Fruit fly (Drosophila melanogaster) whole organism, embryonic: Measurements from ENCODE around the gene asf1.

Experiments used
- C15 ChIP-seq: fragments of 200-800 bp; sonication (Bioruptor generic); IDR thresholded peaks from 3 replicates; pipeline ENCODE4 v1.3.6; 2022; ENCODE audit warnings: missing biosample characterization, missing genetic modification characterization
- CG13894 ChIP-seq: fragments of 200-800 bp; sonication (Bioruptor generic); optimal IDR thresholded peaks from 3 replicates; lab custom pipeline; 2018; ENCODE audit warnings: missing biosample characterization, mild to moderate bottlenecking, missing genetic modification characterization, moderate library complexity
- CG14667 ChIP-seq: fragments of 200-800 bp; sonication (Bioruptor generic); IDR thresholded peaks from 2 replicates; pipeline ENCODE4 v1.3.6; 2022; ENCODE audit warnings: missing biosample characterization, missing genetic modification characterization
- CG15601 ChIP-seq: fragments of 200-800 bp; sonication (Bioruptor generic); optimal IDR thresholded peaks from 3 replicates; lab custom pipeline; 2019; ENCODE audit warnings: missing biosample characterization, mild to moderate bottlenecking, missing genetic modification characterization, moderate library complexity
- CG1602 ChIP-seq: fragments of 200-800 bp; sonication (Bioruptor generic); optimal IDR thresholded peaks from 3 replicates; lab custom pipeline; 2016; ENCODE audit warnings: missing biosample characterization, missing genetic modification characterization
- CG1832 ChIP-seq: fragments of 200-800 bp; sonication (Bioruptor generic); optimal IDR thresholded peaks from 2 replicates; lab custom pipeline; 2017; ENCODE audit warnings: missing biosample characterization, mild to moderate bottlenecking, missing genetic modification characterization, inconsistent platforms
- CG2120 ChIP-seq: fragments of 200-800 bp; sonication (Bioruptor generic); optimal IDR thresholded peaks from 3 replicates; lab custom pipeline; 2016; ENCODE audit warnings: missing biosample characterization, missing genetic modification characterization
- CG31441 ChIP-seq: fragments of 200-800 bp; sonication (Bioruptor generic); IDR thresholded peaks from 2 replicates; pipeline ENCODE4 v1.3.6; 2022; ENCODE audit warnings: missing biosample characterization, missing genetic modification characterization
- CG43689 ChIP-seq: fragments of 200-800 bp; sonication (Bioruptor generic); IDR thresholded peaks from 2 replicates; pipeline ENCODE4 v1.3.6; 2022; ENCODE audit warnings: missing biosample characterization, missing genetic modification characterization
- CG5245 ChIP-seq: fragments of 200-800 bp; sonication (Bioruptor generic); optimal IDR thresholded peaks from 3 replicates; lab custom pipeline; 2016; ENCODE audit warnings: missing biosample characterization, missing genetic modification characterization
- CG7271 ChIP-seq: fragments of 200-800 bp; sonication (Bioruptor generic); optimal IDR thresholded peaks from 2 replicates; lab custom pipeline; 2018; ENCODE audit warnings: missing biosample characterization, mild to moderate bottlenecking, missing genetic modification characterization, moderate library complexity
- CG7372 ChIP-seq: fragments of 200-800 bp; sonication (Bioruptor generic); IDR thresholded peaks from 2 replicates; pipeline ENCODE4 v1.3.6; 2022; ENCODE audit warnings: missing biosample characterization, missing genetic modification characterization
- CG8359 ChIP-seq: fragments of 200-800 bp; sonication (Bioruptor generic); optimal IDR thresholded peaks from 2 replicates; lab custom pipeline; 2017; ENCODE audit warnings: missing biosample characterization, mild to moderate bottlenecking, missing genetic modification characterization, borderline replicate concordance
- CG8924 ChIP-seq: fragments of 200-800 bp; optimal IDR thresholded peaks from 3 replicates; lab custom pipeline; 2019; ENCODE audit warnings: missing biosample characterization, mild to moderate bottlenecking, missing genetic modification characterization, moderate library complexity
- Deaf1 ChIP-seq: fragments of 200-800 bp; optimal IDR thresholded peaks from 3 replicates; lab custom pipeline; 2019; ENCODE audit warnings: missing biosample characterization, mild to moderate bottlenecking, missing genetic modification characterization, moderate library complexity
- Fer1 ChIP-seq: fragments of 200-800 bp; sonication (Bioruptor generic); optimal IDR thresholded peaks from 2 replicates; lab custom pipeline; 2017; ENCODE audit warnings: missing biosample characterization, mild to moderate bottlenecking, missing genetic modification characterization
- Fer2 ChIP-seq: fragments of 200-800 bp; sonication (Bioruptor generic); optimal IDR thresholded peaks from 2 replicates; lab custom pipeline; 2018; ENCODE audit warnings: missing biosample characterization, mild to moderate bottlenecking, missing genetic modification characterization, moderate library complexity
- Hr39 ChIP-seq: fragments of >200 bp; optimal IDR thresholded peaks from 2 replicates; lab custom pipeline; 2017
- NC2β ChIP-seq: fragments of 200-800 bp; sonication (Bioruptor generic); optimal IDR thresholded peaks from 2 replicates; lab custom pipeline; 2016; ENCODE audit warnings: missing biosample characterization, missing genetic modification characterization
- Nf-YC ChIP-seq: fragments of 200-800 bp; optimal IDR thresholded peaks from 3 replicates; lab custom pipeline; 2019; ENCODE audit warnings: missing biosample characterization, mild to moderate bottlenecking, missing genetic modification characterization, moderate library complexity
- Ravus ChIP-seq: fragments of 200-800 bp; sonication (Bioruptor generic); IDR thresholded peaks from 2 replicates; pipeline ENCODE4 v1.3.6; 2022; ENCODE audit warnings: missing biosample characterization, missing genetic modification characterization
- Trl ChIP-seq, 3 experiments: fragments of >200 bp in 2 of 3; fragments of 200-800 bp in 1 of 3; sonication (Bioruptor generic) in 1 of 3; optimal IDR thresholded peaks; 2 replicates in 1 of 3; 3 replicates in 2 of 3; lab custom pipeline; 2016 to 2017; ENCODE audit warnings: missing biosample characterization in 1 of 3, missing genetic modification characterization in 1 of 3
- Xbp1 ChIP-seq: fragments of 200-800 bp; sonication (Bioruptor generic); optimal IDR thresholded peaks from 3 replicates; lab custom pipeline; 2016; ENCODE audit warnings: missing biosample characterization, mild to moderate bottlenecking, missing genetic modification characterization
- YL-1 ChIP-seq: fragments of 200-800 bp; sonication (Bioruptor generic); optimal IDR thresholded peaks from 3 replicates; lab custom pipeline; 2017; ENCODE audit warnings: missing biosample characterization, mild to moderate bottlenecking, missing genetic modification characterization
- abd-A ChIP-seq: fragments of 200-800 bp; sonication (Bioruptor generic); optimal IDR thresholded peaks from 3 replicates; lab custom pipeline; 2019; ENCODE audit warnings: missing biosample characterization, mild to moderate bottlenecking, missing genetic modification characterization, moderate library complexity
- ac ChIP-seq: fragments of 200-800 bp; sonication (Bioruptor generic); optimal IDR thresholded peaks from 3 replicates; lab custom pipeline; 2017; ENCODE audit warnings: missing biosample characterization, mild to moderate bottlenecking, missing genetic modification characterization
- ewg ChIP-seq: fragments of 200-800 bp; sonication (Bioruptor generic); optimal IDR thresholded peaks from 3 replicates; lab custom pipeline; 2017; ENCODE audit warnings: mild to moderate bottlenecking, missing biosample characterization, missing genetic modification reagents, missing genetic modification characterization
- exex ChIP-seq: fragments of 200-800 bp; sonication (Bioruptor generic); optimal IDR thresholded peaks from 4 replicates; lab custom pipeline; 2018; ENCODE audit warnings: missing biosample characterization, mild to moderate bottlenecking, missing genetic modification characterization, moderate library complexity
- gem ChIP-seq: fragments of 200-800 bp; sonication (Bioruptor generic); optimal IDR thresholded peaks from 2 replicates; lab custom pipeline; 2019; ENCODE audit warnings: missing biosample characterization, mild to moderate bottlenecking, missing genetic modification characterization, moderate library complexity
- gsb ChIP-seq: fragments of 200-800 bp; sonication (Bioruptor generic); IDR thresholded peaks from 2 replicates; pipeline ENCODE4 v1.3.6; 2022; ENCODE audit warnings: missing biosample characterization, missing genetic modification characterization
- gsb-n ChIP-seq: fragments of 200-800 bp; sonication (Bioruptor generic); optimal IDR thresholded peaks from 3 replicates; lab custom pipeline; 2018; ENCODE audit warnings: missing biosample characterization, mild to moderate bottlenecking, missing genetic modification characterization
- hb ChIP-seq: fragments of 200-800 bp; sonication (Bioruptor generic); IDR thresholded peaks from 3 replicates; pipeline ENCODE4 v1.3.6; 2022; ENCODE audit warnings: missing biosample characterization, missing genetic modification characterization; ENCODE audit not compliant: partially characterized antibody
- maf-S ChIP-seq: fragments of 200-800 bp; sonication (Bioruptor generic); optimal IDR thresholded peaks from 2 replicates; lab custom pipeline; 2016; ENCODE audit warnings: missing biosample characterization, missing genetic modification characterization
- nerfin-2 ChIP-seq: fragments of 200-800 bp; sonication (Bioruptor generic); IDR thresholded peaks from 2 replicates; pipeline ENCODE4 v1.3.6; 2022; ENCODE audit warnings: missing biosample characterization, missing genetic modification characterization; ENCODE audit not compliant: partially characterized antibody
- onecut ChIP-seq: fragments of 200-800 bp; sonication (Bioruptor generic); IDR thresholded peaks from 2 replicates; pipeline ENCODE4 v1.3.6; 2022; ENCODE audit warnings: missing biosample characterization, missing genetic modification characterization
- pho ChIP-seq: fragments of 200-800 bp; sonication (Bioruptor generic); optimal IDR thresholded peaks from 2 replicates; lab custom pipeline; 2016; ENCODE audit warnings: missing biosample characterization, missing genetic modification characterization
- psq ChIP-seq: fragments of 200-800 bp; sonication (Bioruptor generic); optimal IDR thresholded peaks from 2 replicates; lab custom pipeline; 2017; ENCODE audit warnings: missing biosample characterization, missing genetic modification characterization
- run ChIP-seq: fragments of 200-800 bp; sonication (Bioruptor generic); optimal IDR thresholded peaks from 3 replicates; lab custom pipeline; 2018; ENCODE audit warnings: missing biosample characterization, mild to moderate bottlenecking, missing genetic modification characterization
- sima ChIP-seq: fragments of 200-800 bp; sonication (Bioruptor generic); optimal IDR thresholded peaks from 2 replicates; lab custom pipeline; 2016; ENCODE audit warnings: missing biosample characterization, missing genetic modification characterization
- sob ChIP-seq: fragments of 200-800 bp; sonication (Bioruptor generic); IDR thresholded peaks from 2 replicates; pipeline ENCODE4 v1.3.6; 2022; ENCODE audit warnings: missing biosample characterization, missing genetic modification characterization
- ssp ChIP-seq: fragments of 200-800 bp; sonication (Bioruptor generic); IDR thresholded peaks from 2 replicates; pipeline ENCODE4 v1.3.6; 2022; ENCODE audit warnings: missing biosample characterization, missing genetic modification characterization
- sug ChIP-seq: fragments of 200-800 bp; optimal IDR thresholded peaks from 2 replicates; lab custom pipeline; 2019; ENCODE audit warnings: missing biosample characterization, mild to moderate bottlenecking, missing genetic modification characterization, moderate library complexity
- twi ChIP-seq: fragments of 200-800 bp; optimal IDR thresholded peaks from 2 replicates; lab custom pipeline; 2019; ENCODE audit warnings: missing biosample characterization, mild to moderate bottlenecking, missing genetic modification characterization, moderate library complexity
- vnd ChIP-seq: fragments of 200-800 bp; sonication (Bioruptor generic); IDR thresholded peaks from 3 replicates; pipeline ENCODE4 v1.3.6; 2022; ENCODE audit warnings: missing biosample characterization, missing genetic modification characterization; ENCODE audit not compliant: partially characterized antibody

Gene asf1

dm6 chr3L:19580709-19581227, 37.9 kb upstream of the asf1 start:
- TF ChIP-seq twi (no peak), Fer2 (tag; lab: Kevin White, UChicago) (no peak), NC2β (GFP tag; lab: Kevin White, UChicago) (no peak), gem (tag; lab: Kevin White, UChicago) (no peak), Deaf1 (tag; lab: Kevin White, UChicago) (peak; percentile 90), CG7372 (GFP tag; lab: Robert Waterston, UW) (no peak), YL-1 (GFP tag; lab: Kevin White, UChicago) (no peak), CG5245 (GFP tag; lab: Kevin White, UChicago) (no peak), onecut (GFP tag; lab: Robert Waterston, UW) (no peak), CG8924 (tag; lab: Kevin White, UChicago) (no peak), vnd (GFP tag; lab: Robert Waterston, UW) (no peak), Fer1 (GFP tag; lab: Kevin White, UChicago) (no peak), CG2120 (no peak), Trl (optimal IDR thresholded peaks at IDR 0.05; lab: Kevin White, UChicago) (peak; percentile 33 to 68), Trl (GFP tag; optimal IDR thresholded peaks at IDR 0.05; lab: Kevin White, UChicago) (no peak), Xbp1 (GFP tag; lab: Kevin White, UChicago) (no peak), sima (no peak), gsb-n (tag; lab: Kevin White, UChicago) (no peak), ssp (GFP tag; lab: Robert Waterston, UW) (no peak), Nf-YC (tag; lab: Kevin White, UChicago) (peak; percentile 67), CG15601 (no peak), sug (tag; lab: Kevin White, UChicago) (no peak), ac (GFP tag; lab: Kevin White, UChicago) (no peak), CG8359 (GFP tag; lab: Kevin White, UChicago) (no peak), sob (GFP tag; lab: Robert Waterston, UW) (no peak), exex (tag; lab: Kevin White, UChicago) (no peak), CG31441 (GFP tag; lab: Robert Waterston, UW) (no peak), ewg (GFP tag; lab: Kevin White, UChicago) (peak; percentile 63), Hr39 (lab: Kevin White, UChicago) (no peak), CG13894 (tag; lab: Kevin White, UChicago) (peak; percentile 60), CG1832 (GFP tag; lab: Kevin White, UChicago) (no peak), C15 (GFP tag; lab: Robert Waterston, UW) (no peak), CG1602 (GFP tag; lab: Kevin White, UChicago) (no peak), gsb (GFP tag; lab: Robert Waterston, UW) (no peak), hb (no peak), abd-A (tag; lab: Kevin White, UChicago) (no peak), CG7271 (no peak), nerfin-2 (GFP tag; lab: Robert Waterston, UW) (no peak), CG43689 (GFP tag; lab: Robert Waterston, UW) (no peak), pho (no peak), Ravus (GFP tag; lab: Robert Waterston, UW) (peak; percentile 10; the same call in 1 of the 2 replicates), run (no peak), psq (GFP tag; lab: Kevin White, UChicago) (no peak), CG14667 (GFP tag; lab: Robert Waterston, UW) (no peak), maf-S (GFP tag; lab: Kevin White, UChicago) (no peak)
